Fruit fly (Drosophila melanogaster): Measurements from ENCODE around the gene Ranbp16.
A peak's percentile ranks its signal among the peaks of the same experiment; 100 is the strongest.

Gene Ranbp16

dm6 chrX:15891606-15892345 lies 41.9 kb downstream of the Ranbp16 start, which contains the start of gene shi (continued):
- TF ChIP-seq schlank (tag; optimal IDR thresholded peaks at IDR 0.05) = no peak
- peak; percentile 50 for TF ChIP-seq sqz (GFP tag; optimal IDR thresholded peaks at IDR 0.05)
- TF ChIP-seq CG8089 (GFP tag; optimal IDR thresholded peaks at IDR 0.05) = no peak
- no peak for TF ChIP-seq CG6765 (GFP tag; optimal IDR thresholded peaks at IDR 0.05)
- TF ChIP-seq Mad (GFP tag; optimal IDR thresholded peaks at IDR 0.05) = no peak
- no peak for TF ChIP-seq prd (optimal IDR thresholded peaks at IDR 0.05)
- no peak for TF ChIP-seq prd (GFP tag; IDR thresholded peaks at IDR 0.05)
- TF ChIP-seq lmd (GFP tag; IDR thresholded peaks at IDR 0.05) = no peak
- TF ChIP-seq CG3995 (GFP tag; optimal IDR thresholded peaks at IDR 0.05) = peak; percentile 9
- peak in 1 of 2 experiments; percentile 87 for TF ChIP-seq crp (GFP tag; optimal IDR thresholded peaks at IDR 0.05)
- TF ChIP-seq CG17385 (GFP tag; optimal IDR thresholded peaks at IDR 0.05) = no peak
- TF ChIP-seq CG6791 (GFP tag; IDR thresholded peaks at IDR 0.05; ENCODE audit: partially characterized antibody) = peak; percentile 99
- TF ChIP-seq Spps (tag; optimal IDR thresholded peaks at IDR 0.05) = no peak
- TF ChIP-seq ash1 (GFP tag; optimal IDR thresholded peaks at IDR 0.05) = no peak
- TF ChIP-seq Hr39 (optimal IDR thresholded peaks at IDR 0.05) = no peak
- TF ChIP-seq ap (GFP tag; IDR thresholded peaks at IDR 0.05) = no peak
- peak; percentile 76 for TF ChIP-seq CG12659 (GFP tag; optimal IDR thresholded peaks at IDR 0.05)
- no peak; the same call in 1 of the 2 replicates for TF ChIP-seq Rfx (GFP tag; IDR thresholded peaks at IDR 0.05)
- peak; percentile 60 for TF ChIP-seq CG15514 (GFP tag; optimal IDR thresholded peaks at IDR 0.05)
- TF ChIP-seq CG33213 (GFP tag; optimal IDR thresholded peaks at IDR 0.05) = peak; percentile 36
- TF ChIP-seq CG13424 (tag; optimal IDR thresholded peaks at IDR 0.05) = peak; percentile 12
- no peak for TF ChIP-seq gsb (GFP tag; IDR thresholded peaks at IDR 0.05)
- no peak for TF ChIP-seq tin (GFP tag; optimal IDR thresholded peaks at IDR 0.05)
- no peak for TF ChIP-seq corto (GFP tag; optimal IDR thresholded peaks at IDR 0.05)
- no peak for TF ChIP-seq croc (GFP tag; conservative IDR thresholded peaks at IDR 0.05)
- peak; percentile 1 for TF ChIP-seq CG10979 (tag; optimal IDR thresholded peaks at IDR 0.05)
- no peak for TF ChIP-seq Xbp1 (GFP tag; optimal IDR thresholded peaks at IDR 0.05)
- TF ChIP-seq Eip74EF (GFP tag; optimal IDR thresholded peaks at IDR 0.05) = no peak
- TF ChIP-seq B-H1 (GFP tag; IDR thresholded peaks at IDR 0.05) = no peak
- TF ChIP-seq CG3847 (GFP tag; IDR thresholded peaks at IDR 0.05) = no peak
- peak in 1 of 2 experiments; percentile 67 for TF ChIP-seq insv (GFP tag; optimal IDR thresholded peaks at IDR 0.05)
- TF ChIP-seq CG12299 (tag; optimal IDR thresholded peaks at IDR 0.05) = no peak
- TF ChIP-seq CG8478 (optimal IDR thresholded peaks at IDR 0.05) = no peak
- TF ChIP-seq CG17328 (GFP tag; IDR thresholded peaks at IDR 0.05) = 0 out of 2 replicates have a peak, but pooled peaks have one; percentile 14
- TF ChIP-seq br (optimal IDR thresholded peaks at IDR 0.05) = no peak
- TF ChIP-seq CG15696 (tag; optimal IDR thresholded peaks at IDR 0.05) = no peak
- TF ChIP-seq NC2α (GFP tag; optimal IDR thresholded peaks at IDR 0.05) = no peak
- no peak for TF ChIP-seq CG3281 (GFP tag; optimal IDR thresholded peaks at IDR 0.05)
- TF ChIP-seq CG9437 (GFP tag; optimal IDR thresholded peaks at IDR 0.05) = no peak
- TF ChIP-seq CG1233 (GFP tag; optimal IDR thresholded peaks at IDR 0.05) = no peak
- TF ChIP-seq Mes4 (GFP tag; optimal IDR thresholded peaks at IDR 0.05) = no peak
- TF ChIP-seq CG13624 (GFP tag; optimal IDR thresholded peaks at IDR 0.05) = peak; percentile 19
- no peak for TF ChIP-seq CG10959 (GFP tag; IDR thresholded peaks at IDR 0.05)
- TF ChIP-seq Blimp-1 (GFP tag; optimal IDR thresholded peaks at IDR 0.05) = no peak
- no peak for TF ChIP-seq Ada2b (GFP tag; IDR thresholded peaks at IDR 0.05)
- no peak for TF ChIP-seq CG3838 (GFP tag; optimal IDR thresholded peaks at IDR 0.05)
- no peak for TF ChIP-seq h (optimal IDR thresholded peaks at IDR 0.05)
- TF ChIP-seq fu2 (GFP tag; optimal IDR thresholded peaks at IDR 0.05) = no peak
- TF ChIP-seq eve (GFP tag; optimal IDR thresholded peaks at IDR 0.05) = no peak
- no peak for TF ChIP-seq eyg (GFP tag; optimal IDR thresholded peaks at IDR 0.05)
- TF ChIP-seq CG15601 (tag; optimal IDR thresholded peaks at IDR 0.05) = peak; percentile 89
